Fruit fly (Drosophila melanogaster) whole organism, larva: ENCODE results near the gene stumps.

Source experiments
- noc ChIP-seq: fragments of 200-800 bp; sonication (Bioruptor generic); optimal IDR thresholded peaks from 3 replicates; lab custom pipeline; 2019; ENCODE audit warnings: missing biosample characterization, mild to moderate bottlenecking, missing genetic modification characterization, moderate library complexity

Gene stumps

DNA sequence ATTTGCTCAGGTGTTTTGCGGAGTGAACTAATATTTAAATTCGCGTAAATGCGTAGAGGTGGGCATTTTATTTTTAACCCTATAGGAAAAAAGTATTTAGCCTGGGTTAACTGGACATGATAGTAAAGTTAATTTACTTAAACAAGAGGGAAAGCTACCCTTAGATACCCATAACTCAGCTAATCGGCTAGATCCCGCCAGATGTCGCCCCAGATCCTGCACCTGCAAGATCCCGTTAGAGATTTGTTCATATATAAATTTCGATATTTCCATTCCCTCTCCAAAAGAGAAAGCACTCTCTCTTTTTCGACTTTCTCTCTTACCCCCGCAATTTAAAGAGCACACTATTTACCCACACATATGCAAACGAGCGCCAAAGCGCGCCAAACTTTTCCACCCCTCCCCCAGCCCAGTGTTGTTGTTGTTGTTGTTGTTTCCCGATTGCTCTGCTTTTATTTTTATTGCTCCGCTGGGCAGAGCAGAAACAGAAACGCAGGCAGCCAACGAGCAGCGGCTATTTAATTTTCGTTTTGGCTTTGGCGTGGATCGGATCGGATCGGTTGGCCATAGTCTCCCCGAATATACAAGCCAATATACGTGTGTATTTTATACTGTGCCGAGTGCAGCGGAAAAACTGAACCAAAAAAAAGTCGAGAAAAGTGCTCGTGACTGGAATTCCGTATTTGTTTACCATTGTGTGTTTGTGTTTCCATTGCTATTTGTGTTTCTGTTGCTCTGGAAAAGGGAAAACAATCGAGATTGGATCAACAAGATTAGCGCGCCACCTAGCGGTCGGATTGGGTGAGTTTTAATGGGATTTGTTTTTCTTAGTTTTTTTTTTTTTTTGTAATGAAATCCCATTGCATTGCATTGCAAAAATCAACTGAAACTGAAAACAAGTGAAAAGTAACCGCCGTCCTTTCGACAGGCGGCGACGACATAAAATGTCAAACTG, at the start of gene stumps:
TSS of gene stumps (plus strand) at position 526 of the 955 bp plus-strand sequence.
- no peak for TF ChIP-seq noc (tag; lab: Kevin White, UChicago)

- no peak for TF ChIP-seq noc (tag; lab: Kevin White, UChicago)
Measured at dm6 chr3R:14542038-14542437, 35.0 kb upstream of the stumps start.

dm6 chr3R:14548752-14549151, 28.3 kb upstream of the stumps start:
- TF ChIP-seq noc (tag; lab: Kevin White, UChicago) = no peak

dm6 chr3R:14555021-14555420, 22.0 kb upstream of the stumps start:
- TF ChIP-seq noc (tag; lab: Kevin White, UChicago) = no peak

- no peak for TF ChIP-seq noc (tag; lab: Kevin White, UChicago)
Measured at dm6 chr3R:14557480-14558354, 19.3 kb upstream of the stumps start, which contains the start of gene Pde6. TSS of gene Pde6 (minus strand) at chr3R:14558304.

dm6 chr3R:14558383-14558883, 18.6 kb upstream of the stumps start:
- TF ChIP-seq noc (tag; lab: Kevin White, UChicago) = peak; percentile 86

DNA sequence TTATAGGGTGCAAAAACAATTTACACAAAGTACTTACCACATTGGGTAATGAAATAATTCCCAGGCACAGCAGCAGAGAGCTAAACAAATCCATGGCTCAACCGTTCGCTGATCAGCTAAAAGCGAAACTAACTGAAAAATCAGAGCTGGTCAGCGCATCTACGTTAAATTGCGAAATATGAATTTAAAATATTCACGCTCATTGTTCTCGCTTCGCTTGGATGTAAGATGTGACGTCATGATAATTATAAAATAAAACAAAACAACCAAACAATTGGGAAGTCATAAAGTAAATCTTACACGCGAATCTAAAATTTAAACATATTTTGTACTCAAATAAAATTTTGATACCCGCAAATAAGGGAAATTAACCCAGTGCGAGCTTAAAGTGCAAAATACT, 17.1 kb upstream of the stumps start, which contains the start of gene CG14854:
TSS of gene CG14854 (minus strand) at position 101 of the 400 bp plus-strand sequence.
- no peak for TF ChIP-seq noc (tag; lab: Kevin White, UChicago)

dm6 chr3R:14560635-14561034, 16.4 kb upstream of the stumps start, which contains the start of gene Jig:
TSS of gene Jig (plus strand) at chr3R:14560935.
- TF ChIP-seq noc (tag; lab: Kevin White, UChicago) = no peak

dm6 chr3R:14562040-14562439, 15.0 kb upstream of the stumps start, which contains the start of gene CG14851:
TSS of gene CG14851 (plus strand) at chr3R:14562340.
- no peak for TF ChIP-seq noc (tag; lab: Kevin White, UChicago)

DNA sequence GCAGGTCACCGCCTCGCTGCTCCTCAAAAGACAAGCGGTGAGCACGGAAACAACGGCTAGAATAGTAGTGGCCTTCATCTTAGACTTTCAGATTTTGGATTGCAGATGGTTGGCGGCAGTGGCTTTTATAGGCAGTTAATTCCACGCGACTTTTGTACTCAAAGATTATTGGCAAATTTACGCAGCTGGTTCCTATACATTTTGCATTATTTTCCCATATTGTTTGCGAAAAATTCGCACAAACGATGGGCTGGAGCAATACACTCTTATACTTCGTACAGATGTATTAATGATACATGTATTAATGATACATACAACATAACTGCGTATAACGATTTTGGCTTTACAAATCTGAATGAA, 12.3 kb upstream of the stumps start, which contains the start of gene CG8087:
TSS of gene CG8087 (minus strand) at position 101 of the 360 bp plus-strand sequence.
- TF ChIP-seq noc (tag; lab: Kevin White, UChicago) = no peak

- no peak for TF ChIP-seq noc (tag; lab: Kevin White, UChicago)
Measured at dm6 chr3R:14565065-14565977, 11.7 kb upstream of the stumps start, which contains the start of gene CG14852. TSS of gene CG14852 (plus strand) at chr3R:14565927.

- TF ChIP-seq noc (tag; lab: Kevin White, UChicago) = no peak
Measured at dm6 chr3R:14567329-14567728, 9.7 kb upstream of the stumps start, which contains the start of gene CG31313. TSS of gene CG31313 (minus strand) at chr3R:14567429.

- no peak for TF ChIP-seq noc (tag; lab: Kevin White, UChicago)
Measured at dm6 chr3R:14567796-14568195, 9.2 kb upstream of the stumps start.

DNA sequence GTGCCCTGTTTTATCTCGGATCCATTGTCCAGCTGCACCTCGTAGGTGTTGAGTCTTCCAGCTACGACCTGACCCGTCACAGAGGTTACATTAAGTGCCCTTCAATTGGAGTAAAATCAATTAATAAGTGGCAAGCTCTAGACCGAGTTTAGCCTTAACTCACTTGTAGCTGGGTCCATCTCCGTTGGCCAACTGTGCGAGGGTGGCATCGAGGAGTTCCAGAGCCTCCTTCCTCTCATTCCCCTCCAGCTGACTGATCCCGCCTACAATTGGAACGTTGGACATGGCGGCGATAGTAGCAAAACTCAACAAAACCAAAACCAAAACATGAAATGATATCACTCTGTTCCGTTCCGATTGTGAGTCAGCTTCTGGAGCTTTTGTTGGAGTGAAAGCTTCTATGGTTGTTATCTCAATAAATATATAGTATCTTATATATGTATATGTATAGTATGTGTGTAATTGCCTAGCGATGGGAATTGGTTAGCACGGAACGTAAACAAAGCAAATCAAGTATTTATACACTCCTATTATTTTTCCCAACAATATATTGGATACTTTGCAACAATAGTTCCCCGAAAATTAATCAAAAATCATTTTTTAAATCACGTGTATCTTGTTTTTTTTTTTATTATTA, 8.4 kb upstream of the stumps start, which contains the start of gene CG8066:
TSS of gene CG8066 (minus strand) at position 347 of the 637 bp plus-strand sequence.
- TF ChIP-seq noc (tag; lab: Kevin White, UChicago) = no peak
